Fruit fly (Drosophila melanogaster): ENCODE measurements around the gene B52.

Gene B52

DNA sequence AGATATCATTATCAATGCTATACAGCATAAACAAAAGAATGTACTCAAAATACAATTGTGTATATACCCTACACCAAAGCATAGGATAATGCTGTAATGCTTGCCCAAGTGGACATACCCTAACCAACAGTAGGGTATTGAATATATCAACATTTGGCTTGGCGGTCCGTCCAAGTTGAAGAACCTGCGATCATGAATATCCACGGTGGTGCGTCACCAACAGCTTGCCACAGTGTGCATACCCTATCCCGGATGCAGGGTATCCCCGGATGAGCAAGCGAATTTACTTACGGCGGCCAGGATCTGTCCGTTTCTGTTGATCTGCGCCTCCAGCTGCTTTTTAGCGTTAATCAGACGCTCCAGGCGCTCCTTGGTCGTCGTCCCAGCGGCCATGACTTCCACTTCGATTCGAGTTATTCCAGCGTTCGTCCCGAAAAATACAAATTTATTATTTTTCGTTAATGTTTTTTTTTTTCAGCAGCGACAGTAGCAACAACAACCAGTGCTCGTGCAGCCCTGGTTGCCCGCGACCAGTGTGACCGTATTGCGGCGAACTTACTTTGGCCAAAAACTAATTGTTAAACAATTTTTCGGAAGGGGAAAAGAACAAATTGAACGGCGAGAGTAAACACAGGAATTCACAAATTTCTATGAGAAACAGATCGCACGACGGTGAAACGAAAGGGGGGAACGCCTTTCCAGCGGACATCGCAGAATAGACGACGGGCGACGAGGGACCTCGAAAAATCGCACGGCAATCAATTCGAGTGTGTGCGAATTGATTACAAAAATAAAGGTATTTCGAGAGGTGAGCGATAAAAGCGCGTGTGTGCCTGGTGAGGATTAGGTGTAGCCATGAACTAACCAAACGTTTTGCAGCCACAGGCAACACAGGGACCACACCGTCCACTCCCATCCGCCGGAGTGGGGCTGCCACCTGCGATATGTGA is 15.3 kb downstream of the B52 start, which contains the start of the genes Lkb1 and CG9588 (continued):
- TF ChIP-seq CG6765 (GFP tag; optimal IDR thresholded peaks at IDR 0.05) (no peak), luna (GFP tag; optimal IDR thresholded peaks at IDR 0.05) (no peak), gsb (GFP tag; IDR thresholded peaks at IDR 0.05) (peak; percentile 70), CG2202 (tag; optimal IDR thresholded peaks at IDR 0.05) (no peak), Eip74EF (GFP tag; optimal IDR thresholded peaks at IDR 0.05) (no peak), CG13296 (GFP tag; optimal IDR thresholded peaks at IDR 0.05) (no peak), pzg (GFP tag; optimal IDR thresholded peaks at IDR 0.05) (peak; percentile 58), CG10147 (GFP tag; optimal IDR thresholded peaks at IDR 0.05) (no peak), Atf6 (GFP tag; IDR thresholded peaks at IDR 0.05) (peak; percentile 71), Gug (GFP tag; IDR thresholded peaks at IDR 0.05) (peak; percentile 84), CG6689 (GFP tag; IDR thresholded peaks at IDR 0.05) (peak; percentile 81), Sox100B (GFP tag; optimal IDR thresholded peaks at IDR 0.05) (no peak), sens (GFP tag) (peak; percentile 89), dm (GFP tag; optimal IDR thresholded peaks at IDR 0.05) (peak; percentile 13), Pdp1 (GFP tag; optimal IDR thresholded peaks at IDR 0.05) (peak; percentile 38 to 41), CG9609 (GFP tag; optimal IDR thresholded peaks at IDR 0.05) (peak; percentile 66), CG12942 (GFP tag; optimal IDR thresholded peaks at IDR 0.05) (peak; percentile 57), hbn (GFP tag; IDR thresholded peaks at IDR 0.05; ENCODE audit: partially characterized antibody) (no peak), CG18011 (GFP tag; optimal IDR thresholded peaks at IDR 0.05) (no peak), CG2678 (tag; optimal IDR thresholded peaks at IDR 0.05) (no peak), Sox102F (GFP tag; optimal IDR thresholded peaks at IDR 0.05) (peak; percentile 59), shn (GFP tag; optimal IDR thresholded peaks at IDR 0.05) (peak; percentile 45), rib (GFP tag; IDR thresholded peaks at IDR 0.05) (no peak), CG14965 (GFP tag; optimal IDR thresholded peaks at IDR 0.05; ENCODE audit: borderline replicate concordance) (no peak), dysf (GFP tag; IDR thresholded peaks at IDR 0.05) (peak; percentile 79), zf30C (GFP tag; optimal IDR thresholded peaks at IDR 0.05) (no peak), CG6175 (GFP tag; IDR thresholded peaks at IDR 0.05) (peak; percentile 57; the same call in 1 of the 3 replicates), CG6654 (GFP tag; optimal IDR thresholded peaks at IDR 0.05) (peak; percentile 25), CG17612 (GFP tag; IDR thresholded peaks at IDR 0.05) (peak; percentile 47; the same call in 1 of the 2 replicates), br (optimal IDR thresholded peaks at IDR 0.05) (no peak), D19A (tag; optimal IDR thresholded peaks at IDR 0.05) (peak; percentile 71), Abd-B (GFP tag; optimal IDR thresholded peaks at IDR 0.05) (peak; percentile 55), CG31388 (GFP tag; optimal IDR thresholded peaks at IDR 0.05) (no peak), CG7839 (tag; optimal IDR thresholded peaks at IDR 0.05) (peak; percentile 39), CG1024 (GFP tag; IDR thresholded peaks at IDR 0.05) (peak; percentile 78), ftz-f1 (GFP tag; optimal IDR thresholded peaks at IDR 0.05) (no peak), CG4820 (GFP tag; optimal IDR thresholded peaks at IDR 0.05) (no peak), row (GFP tag; IDR thresholded peaks at IDR 0.05) (peak; percentile 81), inv (GFP tag; IDR thresholded peaks at IDR 0.05; ENCODE audit: partially characterized antibody) (no peak), CG17802 (tag; optimal IDR thresholded peaks at IDR 0.05) (no peak), Rfx (GFP tag; IDR thresholded peaks at IDR 0.05) (peak; percentile 85), HHEX (GFP tag; optimal IDR thresholded peaks at IDR 0.05) (peak; percentile 35), CG12219 (GFP tag; optimal IDR thresholded peaks at IDR 0.05) (peak; percentile 18), chif (GFP tag; optimal IDR thresholded peaks at IDR 0.05) (peak; percentile 46 to 52), Nf-YA (GFP tag; IDR thresholded peaks at IDR 0.05) (peak; percentile 69; the same call in 1 of the 2 replicates), CG11085 (GFP tag; IDR thresholded peaks at IDR 0.05) (peak; percentile 69), nmo (GFP tag; optimal IDR thresholded peaks at IDR 0.05) (peak; percentile 43), stwl (tag; optimal IDR thresholded peaks at IDR 0.05) (peak; percentile 39)
